Worm (Caenorhabditis elegans) whole organism, midembryonic: Measurements from ENCODE around the gene Y40H7A.4.

Source experiments
- flt-1 ChIP-seq: fragments of 200-800 bp; sonication (Bioruptor generic); IDR thresholded peaks from 2 replicates; pipeline ENCODE4 v1.3.6; 2022; ENCODE audit warnings: missing genetic modification characterization, missing compliant biosample characterization
- ztf-23 ChIP-seq: fragments of 200-800 bp; sonication (Bioruptor generic); IDR thresholded peaks from 2 replicates; pipeline ENCODE4 v1.3.6; 2022; ENCODE audit warnings: missing genetic modification reagents, missing genetic modification characterization, missing compliant biosample characterization
- ztf-29 ChIP-seq: fragments of 200-800 bp; sonication (Bioruptor generic); IDR thresholded peaks from 2 replicates; pipeline ENCODE4 v1.3.6; 2022; ENCODE audit warnings: missing genetic modification reagents, missing genetic modification characterization, missing compliant biosample characterization

- TF ChIP-seq flt-1 (GFP tag; lab: Robert Waterston, UW) = no peak
- no peak for TF ChIP-seq ztf-23 (GFP tag; lab: Robert Waterston, UW)
- TF ChIP-seq ztf-29 (GFP tag; lab: Robert Waterston, UW) = no peak
Measured at ce11 chrIV:15127731-15128130, 47.6 kb downstream of the Y40H7A.4 start, which contains the start of gene M199.9.
